Fruit fly (Drosophila melanogaster): Measurements from ENCODE around the gene CG43125.

DNA sequence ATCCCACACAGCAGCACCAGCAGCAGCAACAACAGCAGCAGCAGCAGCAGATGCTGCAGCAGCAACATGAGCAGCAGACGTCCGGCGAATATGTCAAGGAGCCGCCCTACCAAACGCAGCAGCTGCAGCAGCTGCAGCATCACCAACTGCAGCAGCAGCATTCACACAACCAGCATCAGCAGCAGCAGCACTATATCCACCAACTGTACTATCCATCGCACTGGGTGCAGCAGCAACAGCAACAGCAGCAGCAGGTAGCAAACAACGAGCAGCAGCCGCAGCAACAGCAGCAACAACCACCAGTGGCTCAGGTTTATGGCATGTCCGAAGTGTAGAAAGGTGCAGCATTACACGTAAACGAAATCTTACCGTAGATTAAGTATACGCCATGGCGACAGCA lies 25.6 kb downstream of the CG43125 start:
- TF ChIP-seq CG11456 (GFP tag; IDR thresholded peaks at IDR 0.05): no peak
- no peak for TF ChIP-seq CG2712 (tag; optimal IDR thresholded peaks at IDR 0.05)
- no peak for TF ChIP-seq jumu (GFP tag; optimal IDR thresholded peaks at IDR 0.05)
- no peak for TF ChIP-seq CG12391 (tag; optimal IDR thresholded peaks at IDR 0.05)
- TF ChIP-seq CTCF (GFP tag; optimal IDR thresholded peaks at IDR 0.05): no peak
- TF ChIP-seq CG3163 (GFP tag; optimal IDR thresholded peaks at IDR 0.05): no peak
- TF ChIP-seq aop (GFP tag; IDR thresholded peaks at IDR 0.05): no peak
- no peak for TF ChIP-seq CG8281 (tag; optimal IDR thresholded peaks at IDR 0.05)
- no peak for TF ChIP-seq CG18476 (GFP tag; optimal IDR thresholded peaks at IDR 0.05)
- no peak for TF ChIP-seq CG9817 (tag; optimal IDR thresholded peaks at IDR 0.05)
- TF ChIP-seq fd64A (GFP tag; optimal IDR thresholded peaks at IDR 0.05): no peak

All from whole organism, embryonic.